Fruit fly (Drosophila melanogaster) whole organism, wandering third instar larva: ENCODE data around the gene nkd.
A peak's percentile ranks its signal among the peaks of the same experiment; 100 is the strongest.

ENCODE experiments used
- Abd-B ChIP-seq: fragments of >200 bp; optimal IDR thresholded peaks from 2 replicates; lab custom pipeline; 2017; ENCODE audit warnings: missing biosample characterization, missing genetic modification characterization
- CG32264 ChIP-seq: fragments of 200-800 bp; sonication (Bioruptor generic); optimal IDR thresholded peaks from 2 replicates; lab custom pipeline; 2016; ENCODE audit warnings: missing biosample characterization, missing genetic modification characterization
- CG9705 ChIP-seq: fragments of 200-800 bp; sonication (Bioruptor generic); optimal IDR thresholded peaks from 2 replicates; lab custom pipeline; 2018; ENCODE audit warnings: missing biosample characterization, mild to moderate bottlenecking, missing genetic modification characterization
- CrebA ChIP-seq: fragments of 200-800 bp; sonication (Bioruptor generic); optimal IDR thresholded peaks from 2 replicates; lab custom pipeline; 2016; ENCODE audit warnings: missing biosample characterization, mild to moderate bottlenecking, missing genetic modification characterization, borderline replicate concordance
- Dfd ChIP-seq: fragments of >200 bp; optimal IDR thresholded peaks from 2 replicates; lab custom pipeline; 2017; ENCODE audit warnings: missing biosample characterization, missing genetic modification characterization
- Dif ChIP-seq: fragments of 200-275, 200-300 bp; sonication (Bioruptor generic); optimal IDR thresholded peaks from 2 replicates; lab custom pipeline; 2018; ENCODE audit warnings: missing biosample characterization, missing genetic modification characterization; ENCODE audit not compliant: partially characterized antibody
- GATAd ChIP-seq: sonication (Bioruptor generic); optimal IDR thresholded peaks from 2 replicates; lab custom pipeline; 2016; ENCODE audit warnings: missing biosample characterization, missing genetic modification characterization
- HLH106 ChIP-seq: fragments of 200-800 bp; optimal IDR thresholded peaks from 3 replicates; lab custom pipeline; 2019; ENCODE audit warnings: missing biosample characterization, mild to moderate bottlenecking, missing genetic modification characterization, moderate library complexity
- Hr83 ChIP-seq: fragments of 200-300 bp; sonication (Bioruptor generic); optimal IDR thresholded peaks from 2 replicates; lab custom pipeline; 2016; ENCODE audit warnings: missing biosample characterization, mild to moderate bottlenecking, missing genetic modification characterization, moderate library complexity; ENCODE audit not compliant: poor library complexity, severe bottlenecking
- Jra ChIP-seq: sonication (Bioruptor generic); optimal IDR thresholded peaks from 2 replicates; lab custom pipeline; 2016; ENCODE audit warnings: missing biosample characterization, missing genetic modification characterization
- Mio ChIP-seq: sonication (Bioruptor generic); optimal IDR thresholded peaks from 2 replicates; lab custom pipeline; 2016; ENCODE audit warnings: missing biosample characterization, missing genetic modification characterization
- Myc ChIP-seq: fragments of >200 bp; optimal IDR thresholded peaks from 2 replicates; lab custom pipeline; 2017
- N ChIP-seq: fragments of >200 bp; optimal IDR thresholded peaks from 2 replicates; lab custom pipeline; 2018; ENCODE audit warnings: missing biosample characterization, missing external identifiers, missing genetic modification characterization
- OdsH ChIP-seq: fragments of 200-800 bp; sonication (Bioruptor generic); optimal IDR thresholded peaks from 2 replicates; lab custom pipeline; 2016; ENCODE audit warnings: missing biosample characterization, mild to moderate bottlenecking, missing genetic modification characterization
- Rel ChIP-seq, 2 experiments: fragments of 200-800 bp; sonication (Bioruptor generic) in 1 of 2; optimal IDR thresholded peaks; 2 replicates in 1 of 2; 3 replicates in 1 of 2; lab custom pipeline; 2016 to 2019; ENCODE audit warnings: mild to moderate bottlenecking in 2 of 2, missing biosample characterization in 2 of 2, missing genetic modification characterization in 2 of 2, moderate library complexity in 1 of 2
- Sp1 ChIP-seq: fragments of 200-800 bp; sonication (Bioruptor generic); optimal IDR thresholded peaks from 3 replicates; lab custom pipeline; 2019; ENCODE audit warnings: missing biosample characterization, mild to moderate bottlenecking, missing genetic modification characterization, moderate library complexity
- br ChIP-seq: fragments of 200-800 bp; sonication (Bioruptor generic); optimal IDR thresholded peaks from 2 replicates; lab custom pipeline; 2016; ENCODE audit warnings: missing biosample characterization, missing genetic modification characterization
- dl ChIP-seq, 2 experiments: fragments of 175-275, 200-275 bp in 1 of 2; fragments of 200-275 bp in 1 of 2; sonication (Bioruptor generic); optimal IDR thresholded peaks; lab custom pipeline; 2018; ENCODE audit warnings: mild to moderate bottlenecking in 2 of 2, missing biosample characterization in 2 of 2, missing genetic modification characterization in 2 of 2, moderate library complexity in 2 of 2; ENCODE audit not compliant: partially characterized antibody in 2 of 2, insufficient read depth in 1 of 2
- dmrt93B ChIP-seq: fragments of 200-800 bp; sonication (Bioruptor generic); optimal IDR thresholded peaks from 2 replicates; lab custom pipeline; 2018; ENCODE audit warnings: missing biosample characterization, mild to moderate bottlenecking, missing genetic modification characterization
- dsf ChIP-seq: sonication (Bioruptor generic); optimal IDR thresholded peaks from 2 replicates; lab custom pipeline; 2016; ENCODE audit warnings: missing biosample characterization, missing genetic modification characterization, borderline replicate concordance
- foxo ChIP-seq, 2 experiments: fragments of 200-800 bp; sonication (Bioruptor generic); optimal IDR thresholded peaks; 2 replicates in 1 of 2; 3 replicates in 1 of 2; lab custom pipeline; 2016 to 2017; ENCODE audit warnings: missing biosample characterization in 2 of 2, missing genetic modification characterization in 2 of 2
- fru ChIP-seq: fragments of 200-800 bp; sonication (Bioruptor generic); optimal IDR thresholded peaks from 3 replicates; lab custom pipeline; 2016; ENCODE audit warnings: missing biosample characterization, mild to moderate bottlenecking, missing genetic modification characterization
- h ChIP-seq: fragments of 200-800 bp; sonication (Bioruptor generic); optimal IDR thresholded peaks from 3 replicates; lab custom pipeline; 2016; ENCODE audit warnings: missing biosample characterization, mild to moderate bottlenecking, missing genetic modification characterization
- pan ChIP-seq: fragments of >200 bp; optimal IDR thresholded peaks from 2 replicates; lab custom pipeline; 2017
- psq ChIP-seq: fragments of 200-800 bp; sonication (Bioruptor generic); optimal IDR thresholded peaks from 3 replicates; lab custom pipeline; 2017; ENCODE audit warnings: missing biosample characterization, mild to moderate bottlenecking, missing genetic modification characterization, moderate library complexity
- rgr ChIP-seq: fragments of 200-800 bp; sonication (Bioruptor generic); optimal IDR thresholded peaks from 3 replicates; lab custom pipeline; 2016; ENCODE audit warnings: missing biosample characterization, mild to moderate bottlenecking, missing genetic modification characterization
- sage ChIP-seq: fragments of 200-800 bp; sonication (Bioruptor generic); optimal IDR thresholded peaks from 2 replicates; lab custom pipeline; 2016; ENCODE audit warnings: missing biosample characterization, mild to moderate bottlenecking, missing genetic modification characterization
- sv ChIP-seq: fragments of 200-800 bp; sonication (Bioruptor generic); optimal IDR thresholded peaks from 3 replicates; lab custom pipeline; 2016; ENCODE audit warnings: missing biosample characterization, missing genetic modification characterization
- tai ChIP-seq: sonication (Bioruptor generic); optimal IDR thresholded peaks from 2 replicates; lab custom pipeline; 2016; ENCODE audit warnings: missing biosample characterization, missing genetic modification characterization

The nkd gene

DNA sequence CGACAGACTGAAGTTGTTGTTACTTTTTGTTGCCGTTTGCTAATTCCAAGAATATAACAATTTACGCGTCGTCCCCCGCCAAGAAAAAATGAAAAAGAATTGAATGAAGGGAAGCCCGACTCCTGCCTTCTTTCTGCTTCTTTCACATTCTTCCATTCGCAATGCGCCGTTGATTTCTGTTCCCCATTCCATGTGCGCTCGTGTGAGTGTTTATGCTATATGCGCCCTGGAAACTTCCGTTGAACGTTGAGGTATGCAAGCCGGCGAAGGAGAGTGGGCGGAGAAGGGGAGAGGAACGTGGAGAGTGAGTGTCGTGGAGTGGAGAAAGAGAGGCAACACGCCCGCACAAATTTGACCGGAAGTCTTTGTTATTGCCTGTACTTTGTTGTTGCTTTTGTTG is 33.8 kb upstream of the nkd start:
- no peak for TF ChIP-seq CG9705 (GFP tag; lab: Kevin White, UChicago)
- TF ChIP-seq Dif (GFP tag; lab: Kevin White, UChicago) = peak; percentile 38
- TF ChIP-seq fru (GFP tag; lab: Kevin White, UChicago) = peak; percentile 41
- TF ChIP-seq psq = peak; percentile 93
- no peak for TF ChIP-seq Rel (GFP tag; optimal IDR thresholded peaks at IDR 0.05; lab: Kevin White, UChicago)
- peak; percentile 17 for TF ChIP-seq Rel (tag; optimal IDR thresholded peaks at IDR 0.05; lab: Kevin White, UChicago)
- peak; percentile 10 for TF ChIP-seq Sp1
- TF ChIP-seq Dfd (GFP tag; lab: Kevin White, UChicago) = no peak
- TF ChIP-seq, all 38 proteins: peak for 5

DNA sequence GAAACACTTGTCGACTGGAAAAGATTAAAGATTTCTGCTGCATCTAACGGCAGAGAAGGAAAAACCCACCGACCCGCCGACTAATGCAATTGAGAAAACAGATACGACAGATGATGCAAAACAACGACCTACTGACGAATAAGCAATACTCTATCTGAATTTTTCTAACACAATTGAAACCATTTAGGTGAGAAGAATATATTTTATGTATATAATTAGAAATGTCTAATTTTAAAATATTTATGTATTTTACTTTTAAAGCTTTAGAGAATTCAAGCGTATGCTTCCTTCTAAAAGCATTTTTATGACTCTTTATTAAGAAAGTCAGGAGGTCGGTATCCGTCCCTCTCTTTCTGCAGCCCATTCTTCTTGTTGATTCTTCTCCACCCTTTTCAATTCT is 33.2 kb upstream of the nkd start:
- peak; percentile 42 for TF ChIP-seq HLH106 (tag; lab: Kevin White, UChicago)
- no peak for TF ChIP-seq CG32264 (GFP tag; lab: Kevin White, UChicago)
- TF ChIP-seq fru (GFP tag; lab: Kevin White, UChicago) = peak; percentile 42
- peak; percentile 0 for TF ChIP-seq sage
- TF ChIP-seq Sp1 = peak; percentile 4
- peak; percentile 17 for TF ChIP-seq rgr (GFP tag; lab: Kevin White, UChicago)
- no peak for TF ChIP-seq Dfd (GFP tag; lab: Kevin White, UChicago)
- TF ChIP-seq OdsH (GFP tag; lab: Kevin White, UChicago) = peak; percentile 42
- peak; percentile 39 for TF ChIP-seq h
- peak in 1 of 2 experiments; percentile 66 for TF ChIP-seq foxo (GFP tag; optimal IDR thresholded peaks at IDR 0.05; lab: Kevin White, UChicago)

DNA sequence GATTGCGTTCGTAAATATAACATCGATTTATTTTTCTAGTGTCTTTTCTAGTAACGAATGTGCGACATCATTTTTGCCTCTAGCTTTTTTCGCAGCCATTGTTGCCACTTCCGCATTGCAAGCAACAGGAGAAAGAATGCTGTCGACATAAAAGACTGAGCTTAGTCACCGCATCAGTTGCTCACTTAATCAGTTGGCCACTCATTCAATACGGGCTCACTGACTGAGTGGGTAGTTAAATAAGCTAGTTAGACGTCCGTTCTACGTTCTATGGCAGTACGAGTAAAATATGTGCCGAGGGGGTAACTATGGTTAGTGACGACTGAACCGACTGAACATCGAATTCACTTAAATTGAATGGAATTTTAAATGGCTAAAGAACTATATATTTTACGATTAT is 30.7 kb upstream of the nkd start:
- TF ChIP-seq foxo (GFP tag; optimal IDR thresholded peaks at IDR 0.05; lab: Kevin White, UChicago) = no peak
- TF ChIP-seq Dfd (GFP tag; lab: Kevin White, UChicago) = no peak
- TF ChIP-seq HLH106 (tag; lab: Kevin White, UChicago) = no peak
- no peak for TF ChIP-seq dsf (GFP tag; lab: Kevin White, UChicago)
- no peak for TF ChIP-seq Mio (GFP tag; lab: Kevin White, UChicago)
- no peak for TF ChIP-seq Myc
- no peak for TF ChIP-seq OdsH (GFP tag; lab: Kevin White, UChicago)
- TF ChIP-seq pan (lab: Kevin White, UChicago) = no peak

DNA sequence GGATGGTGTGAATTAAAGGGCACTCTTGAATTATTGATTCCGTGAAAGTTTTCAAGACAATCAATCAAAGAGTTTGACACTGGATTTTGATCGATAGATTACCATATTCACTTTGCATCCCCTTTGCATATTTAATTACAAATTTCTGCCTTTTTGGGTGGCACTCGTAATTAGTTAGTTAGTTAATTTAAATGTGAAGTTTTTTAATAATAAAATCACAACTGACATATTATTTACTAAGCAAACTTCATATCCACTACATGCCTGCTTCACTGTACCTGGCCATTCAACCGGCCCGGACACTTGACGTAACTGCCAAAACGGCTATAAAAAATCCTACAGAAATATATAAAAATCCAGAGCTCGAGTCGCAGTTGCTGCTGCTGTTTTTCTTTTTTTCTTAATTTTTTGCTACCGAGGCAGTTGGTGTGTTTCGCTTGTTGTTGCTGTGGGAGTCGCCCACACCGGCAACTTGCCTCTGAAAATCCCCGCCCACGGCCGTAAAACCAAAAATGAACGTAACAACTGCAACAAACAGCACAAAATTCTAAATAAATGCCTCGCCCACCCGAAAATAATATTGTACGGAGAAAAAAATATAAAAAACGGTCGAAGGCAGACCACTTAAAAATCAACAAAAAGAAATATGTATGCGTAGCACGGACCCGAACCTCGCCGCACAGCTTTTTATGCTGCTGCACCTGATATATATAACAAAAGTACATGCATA is 29.6 kb upstream of the nkd start:
- TF ChIP-seq Sp1 (no peak), Dfd (GFP tag; lab: Kevin White, UChicago) (no peak), Hr83 (GFP tag; lab: Kevin White, UChicago) (no peak), N (no peak), OdsH (GFP tag; lab: Kevin White, UChicago) (no peak), Jra (GFP tag; lab: Kevin White, UChicago) (no peak), dmrt93B (GFP tag; lab: Kevin White, UChicago) (no peak), GATAd (no peak), tai (no peak), rgr (GFP tag; lab: Kevin White, UChicago) (no peak), sage (no peak), br (GFP tag; lab: Kevin White, UChicago) (no peak), pan (lab: Kevin White, UChicago) (no peak), dl (GFP tag; optimal IDR thresholded peaks at IDR 0.05; lab: Kevin White, UChicago; ENCODE audit: insufficient read depth in 1 of 2, partially characterized antibody in 2 of 2) (no peak), sv (GFP tag; lab: Kevin White, UChicago) (no peak)

DNA sequence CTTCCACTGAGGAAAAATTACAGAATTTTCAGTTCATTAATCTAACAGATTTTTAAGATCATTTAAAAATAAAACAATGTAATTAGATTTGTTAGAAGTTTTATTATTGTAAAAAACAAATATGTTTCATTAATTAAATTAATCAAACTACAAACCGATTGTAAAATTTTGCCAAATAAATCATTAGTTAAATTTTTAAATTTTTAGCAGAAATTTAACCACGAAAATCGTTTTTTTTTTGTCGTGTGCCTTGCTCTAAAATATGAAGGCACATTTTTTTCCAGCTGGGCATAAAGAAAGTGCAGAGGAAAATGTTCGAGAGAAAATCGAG is 28.6 kb upstream of the nkd start:
- no peak for TF ChIP-seq h
- no peak for TF ChIP-seq fru (GFP tag; lab: Kevin White, UChicago)
- TF ChIP-seq Sp1 = no peak
- TF ChIP-seq CrebA (GFP tag; lab: Kevin White, UChicago) = no peak
- no peak for TF ChIP-seq dmrt93B (GFP tag; lab: Kevin White, UChicago)
- no peak for TF ChIP-seq Abd-B
- no peak for TF ChIP-seq pan (lab: Kevin White, UChicago)
- no peak for TF ChIP-seq psq
- TF ChIP-seq dl (GFP tag; optimal IDR thresholded peaks at IDR 0.05; lab: Kevin White, UChicago; ENCODE audit: insufficient read depth in 1 of 2, partially characterized antibody in 2 of 2) = no peak
- TF ChIP-seq Myc = no peak
- TF ChIP-seq Dfd (GFP tag; lab: Kevin White, UChicago) = no peak
